Worm (Caenorhabditis elegans): ENCODE measurements around the gene nrsn-1.

DNA sequence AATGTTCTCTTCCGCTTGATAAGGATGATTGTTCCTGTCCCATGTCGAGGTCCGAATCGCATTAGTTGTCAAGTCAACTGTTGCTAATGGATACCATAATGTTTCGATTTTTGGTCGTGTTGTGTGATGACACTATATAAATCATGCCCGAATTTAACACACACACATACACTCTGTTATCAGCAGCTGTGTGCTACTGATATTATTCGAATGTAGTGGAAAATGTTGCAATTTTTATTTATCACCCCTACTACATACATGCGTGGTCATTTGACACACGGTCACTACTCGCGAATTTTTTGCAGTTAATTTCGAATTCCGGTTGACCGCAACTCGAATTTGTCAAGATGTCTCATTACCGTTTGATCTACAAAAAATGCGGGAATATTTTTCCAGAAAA, 23.2 kb downstream of the nrsn-1 start:
- TF ChIP-seq tab-1 (GFP tag; IDR thresholded peaks at IDR 0.05) (no peak), cog-1 (tag; optimal IDR thresholded peaks at IDR 0.05) (no peak), klf-2 (GFP tag; conservative IDR thresholded peaks at IDR 0.05) (no peak), ztf-29 (GFP tag; IDR thresholded peaks at IDR 0.05) (no peak), flt-1 (GFP tag; IDR thresholded peaks at IDR 0.05) (no peak), ztf-23 (GFP tag; IDR thresholded peaks at IDR 0.05) (no peak), T22C8.4 (GFP tag; IDR thresholded peaks at IDR 0.05) (no peak), med-1 (GFP tag; optimal IDR thresholded peaks at IDR 0.05; ENCODE audit: insufficient read depth) (no peak), ref-1 (GFP tag; conservative IDR thresholded peaks at IDR 0.05) (no peak)

Data from whole organism, midembryonic.